Worm (Caenorhabditis elegans): ENCODE data around the gene C18D4.4.
A peak's percentile ranks its signal among the peaks of the same experiment; 100 is the strongest.

The C18D4.4 gene

ce11 chrV:17548635-17549034 lies 17.3 kb upstream of the C18D4.4 start:
- TF ChIP-seq C08G9.2 (tag; optimal IDR thresholded peaks at IDR 0.05) = peak; percentile 11
- TF ChIP-seq sdc-2 (tag; optimal IDR thresholded peaks at IDR 0.05) = peak; percentile 35
- peak; percentile 35 for TF ChIP-seq hlh-6 (tag; optimal IDR thresholded peaks at IDR 0.05)
- TF ChIP-seq pax-1 (tag; optimal IDR thresholded peaks at IDR 0.05) = no peak
- TF ChIP-seq elt-4 (tag; optimal IDR thresholded peaks at IDR 0.05) = peak; percentile 76
- no peak for TF ChIP-seq nfya-1 (tag; optimal IDR thresholded peaks at IDR 0.05)
- TF ChIP-seq lim-6 (tag; optimal IDR thresholded peaks at IDR 0.05) = peak; percentile 26

DNA sequence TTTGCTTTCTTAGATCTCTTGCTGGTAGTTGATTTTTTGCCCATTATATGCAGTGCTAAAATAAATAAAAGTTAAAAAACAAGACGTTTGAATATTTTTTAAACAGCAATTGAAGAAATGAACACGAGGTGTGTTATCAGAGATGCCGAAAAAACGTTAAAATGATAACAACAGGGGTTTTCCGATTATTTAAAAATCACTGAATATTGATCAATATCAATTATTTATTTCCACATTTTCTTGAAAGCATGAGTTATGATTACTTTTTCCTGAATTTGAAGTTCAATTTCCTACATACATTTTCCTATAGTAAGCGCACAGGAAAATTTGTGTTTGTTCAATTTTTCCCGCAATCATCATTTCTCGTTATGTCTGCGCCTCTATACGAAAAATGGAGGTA lies 15.6 kb upstream of the C18D4.4 start:
- no peak for TF ChIP-seq ahr-1 (tag; optimal IDR thresholded peaks at IDR 0.05)

DNA sequence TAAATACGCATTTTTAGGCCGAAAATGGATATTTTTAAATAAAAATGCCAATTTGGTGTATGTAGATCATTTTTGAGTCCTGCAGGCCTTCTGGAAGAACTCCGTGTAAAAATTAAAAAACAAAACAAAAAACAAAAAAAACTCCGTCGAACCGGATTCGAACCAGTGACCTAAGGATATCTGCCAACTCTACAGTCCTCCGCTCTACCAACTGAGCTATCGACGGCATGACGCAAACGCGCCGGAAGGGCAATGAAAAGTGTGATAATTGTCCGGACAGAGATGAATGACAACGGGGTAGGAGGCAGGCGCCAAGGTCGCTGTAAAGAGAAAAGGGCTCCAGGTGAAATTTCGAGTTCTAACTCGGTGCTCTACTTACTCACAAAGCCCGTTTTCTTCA lies 11.0 kb upstream of the C18D4.4 start:
- TF ChIP-seq ama-1 (optimal IDR thresholded peaks at IDR 0.05) = no peak
- TF ChIP-seq ceh-45 (GFP tag; IDR thresholded peaks at IDR 0.05) = no peak
- no peak for TF ChIP-seq che-1 (tag; optimal IDR thresholded peaks at IDR 0.05)
- TF ChIP-seq ceh-2 (tag; optimal IDR thresholded peaks at IDR 0.05) = no peak
- no peak for TF ChIP-seq gmeb-2 (tag; optimal IDR thresholded peaks at IDR 0.05)
- no peak for TF ChIP-seq lin-11 (tag; optimal IDR thresholded peaks at IDR 0.05)
- TF ChIP-seq hlh-13 (GFP tag; optimal IDR thresholded peaks at IDR 0.05) = no peak
- TF ChIP-seq pag-3 (tag; optimal IDR thresholded peaks at IDR 0.05; ENCODE audit: borderline replicate concordance) = no peak

- TF ChIP-seq C08G9.2 (tag; optimal IDR thresholded peaks at IDR 0.05) = no peak
Measured at ce11 chrV:17540295-17540694, 9.0 kb upstream of the C18D4.4 start, which contains the start of gene srz-25. srz-25 (plus strand) TSS chrV:17540595.

DNA sequence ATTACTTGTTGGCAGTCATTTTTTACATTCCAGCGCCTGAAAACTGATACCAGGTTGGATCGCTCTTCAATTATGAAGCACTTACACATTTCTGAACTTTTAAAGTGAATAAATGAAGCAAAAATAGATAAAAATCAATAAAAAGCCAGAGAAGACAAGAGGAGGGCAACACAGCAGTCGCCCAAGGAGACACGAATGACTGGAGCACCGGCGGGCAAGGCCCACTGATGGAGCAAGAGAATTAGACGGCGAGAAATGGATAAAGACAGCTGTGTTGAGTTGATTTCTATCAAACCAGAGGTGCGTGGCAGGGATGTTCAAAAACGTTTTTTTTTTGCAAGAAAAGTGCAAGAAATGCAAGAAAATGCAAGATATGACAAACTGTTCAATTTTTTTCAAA lies 8.0 kb upstream of the C18D4.4 start:
- no peak for TF ChIP-seq madf-2 (tag; optimal IDR thresholded peaks at IDR 0.05)
- TF ChIP-seq ceh-48 (tag; optimal IDR thresholded peaks at IDR 0.05) = peak; percentile 37

DNA sequence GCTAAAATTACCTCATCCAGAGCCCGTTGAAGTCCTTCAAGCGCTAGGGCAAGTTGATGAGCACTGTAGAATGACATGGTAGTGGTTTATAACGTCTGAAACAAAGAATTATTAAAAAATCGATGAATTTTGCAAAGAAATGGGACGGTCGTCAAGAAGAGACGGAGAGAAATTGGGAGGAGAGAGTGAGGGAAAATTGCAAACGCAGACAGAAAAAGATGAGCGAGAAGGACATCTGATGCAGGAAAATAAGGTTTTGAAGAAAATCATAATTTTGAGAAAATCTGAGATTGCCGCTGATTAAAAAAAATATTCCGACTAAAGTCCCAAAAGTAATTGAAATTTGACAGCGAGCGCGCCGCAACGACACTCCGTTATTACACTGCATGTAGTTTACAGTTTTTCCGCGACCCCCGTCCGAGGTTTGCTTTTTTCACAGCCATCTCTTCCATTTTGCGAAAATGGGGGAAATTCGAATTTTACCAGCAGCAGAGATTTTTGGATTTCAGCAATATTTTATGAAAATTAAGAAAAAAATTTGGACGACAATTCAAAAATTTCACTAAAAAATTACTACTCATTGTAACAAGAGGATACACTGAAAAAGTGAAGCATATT lies 7.1 kb upstream of the C18D4.4 start, which contains the start of gene C18D4.6:
Gene C18D4.6, minus strand, starts transcription at position 97 of the 618 bp plus-strand sequence.
- TF ChIP-seq hlh-15 (tag; optimal IDR thresholded peaks at IDR 0.05) (no peak), lin-11 (tag; optimal IDR thresholded peaks at IDR 0.05) (no peak), ttx-3 (tag; optimal IDR thresholded peaks at IDR 0.05) (no peak), tbx-7 (tag; optimal IDR thresholded peaks at IDR 0.05) (no peak), pha-4 (tag; optimal IDR thresholded peaks at IDR 0.05) (no peak), pha-2 (tag; optimal IDR thresholded peaks at IDR 0.05) (no peak), ceh-45 (GFP tag; IDR thresholded peaks at IDR 0.05) (no peak), K09A11.1 (tag; optimal IDR thresholded peaks at IDR 0.05; ENCODE audit: insufficient read depth) (no peak), lim-6 (tag; optimal IDR thresholded peaks at IDR 0.05) (no peak), ref-2 (tag; optimal IDR thresholded peaks at IDR 0.05) (no peak), K02D7.2 (tag; optimal IDR thresholded peaks at IDR 0.05) (no peak), unc-42 (tag; optimal IDR thresholded peaks at IDR 0.05) (no peak), fkh-10 (GFP tag; optimal IDR thresholded peaks at IDR 0.05) (no peak), T23F11.4 (GFP tag; optimal IDR thresholded peaks at IDR 0.05) (no peak)

ce11 chrV:17533200-17533599 lies 1.9 kb upstream of the C18D4.4 start:
- TF ChIP-seq ceh-18 (tag; optimal IDR thresholded peaks at IDR 0.05) = no peak
- TF ChIP-seq unc-86 (tag; optimal IDR thresholded peaks at IDR 0.05) = no peak
- no peak for TF ChIP-seq ref-2 (tag; optimal IDR thresholded peaks at IDR 0.05)
- TF ChIP-seq fkh-10 (GFP tag; optimal IDR thresholded peaks at IDR 0.05) = no peak
- TF ChIP-seq ceh-2 (tag; optimal IDR thresholded peaks at IDR 0.05) = no peak
- TF ChIP-seq ceh-31 (tag; optimal IDR thresholded peaks at IDR 0.05) = no peak

Measured in whole organism, late embryonic.